Fruit fly (Drosophila melanogaster): ENCODE measurements around the gene Nepl3.

DNA sequence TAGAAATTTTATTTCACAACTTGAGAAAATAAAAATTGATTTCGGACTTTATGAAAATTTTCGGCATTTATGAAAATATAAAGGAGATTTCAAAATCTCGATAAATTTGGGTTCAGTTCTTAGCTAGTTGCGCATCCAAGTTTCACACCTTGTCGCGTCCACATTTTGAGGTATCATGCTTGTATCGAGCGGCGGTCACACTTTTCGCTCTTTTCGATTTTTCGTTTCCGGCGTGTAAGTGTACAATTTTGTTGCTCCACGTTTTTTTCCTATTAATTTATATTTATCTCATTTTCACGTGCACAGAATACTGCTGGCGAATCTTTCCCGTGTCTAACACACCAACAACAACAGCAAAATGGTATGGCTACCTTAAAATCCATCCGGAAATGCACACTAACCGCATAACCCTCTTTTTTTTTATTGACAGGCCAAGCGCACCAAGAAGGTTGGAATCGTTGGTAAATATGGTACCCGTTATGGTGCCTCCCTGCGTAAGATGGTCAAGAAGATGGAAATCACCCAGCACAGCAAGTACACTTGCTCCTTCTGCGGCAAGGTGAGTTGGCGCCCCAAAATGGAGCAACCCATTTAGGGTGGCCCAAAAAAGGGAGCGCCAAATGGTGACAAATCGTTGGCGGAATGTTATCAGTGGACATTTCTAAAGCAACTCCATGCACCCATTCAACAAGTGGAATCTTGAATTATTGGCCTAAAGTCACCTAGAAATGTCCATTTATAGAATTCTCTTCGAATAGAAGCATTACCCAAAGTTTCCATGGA is 12.9 kb upstream of the Nepl3 start, which contains the start of gene RpL37A:
- TF ChIP-seq CTCF (optimal IDR thresholded peaks at IDR 0.05), result peak; percentile 5 to 54
- no peak for TF ChIP-seq CG8478 (optimal IDR thresholded peaks at IDR 0.05)
